Worm (Caenorhabditis elegans): ENCODE results near the gene W01B6.4.

W01B6.4 gene

ce11 chrIV:10059175-10059574 lies 16.1 kb upstream of the W01B6.4 start (continued):
- TF ChIP-seq nhr-48 (tag; optimal IDR thresholded peaks at IDR 0.05), result peak; percentile 43
- 0 out of 2 replicates have a peak, but pooled peaks have one; percentile 22 for TF ChIP-seq mxl-2 (GFP tag; conservative IDR thresholded peaks at IDR 0.05)
- peak; percentile 44 for TF ChIP-seq hlh-30 (tag; optimal IDR thresholded peaks at IDR 0.05; ENCODE audit: insufficient read depth)
- TF ChIP-seq mdl-1 (tag; optimal IDR thresholded peaks at IDR 0.05), result peak in 1 of 2 experiments; percentile 47
- no peak for TF ChIP-seq rbr-2 (tag; optimal IDR thresholded peaks at IDR 0.05)
- no peak for TF ChIP-seq hif-1 (tag; optimal IDR thresholded peaks at IDR 0.05)
- no peak for TF ChIP-seq lin-29 (GFP tag; IDR thresholded peaks at IDR 0.05)
- no peak for TF ChIP-seq unc-130 (GFP tag; optimal IDR thresholded peaks at IDR 0.05)
- no peak for TF ChIP-seq aly-2 (tag; optimal IDR thresholded peaks at IDR 0.05)
- TF ChIP-seq dve-1 (tag; optimal IDR thresholded peaks at IDR 0.05; ENCODE audit: insufficient read depth), result peak; percentile 93
- TF ChIP-seq attf-4 (tag; optimal IDR thresholded peaks at IDR 0.05), result no peak

ce11 chrIV:10060795-10061194 lies 14.5 kb upstream of the W01B6.4 start:
- TF ChIP-seq aha-1 (tag) (peak; percentile 59), daf-16 (GFP tag; optimal IDR thresholded peaks at IDR 0.05) (no peak), daf-16 (tag; optimal IDR thresholded peaks at IDR 0.05) (peak; percentile 50), lin-1 (GFP tag; IDR thresholded peaks at IDR 0.05) (no peak), pqm-1 (tag; optimal IDR thresholded peaks at IDR 0.05) (peak; percentile 2), dmd-6 (GFP tag; IDR thresholded peaks at IDR 0.05) (peak; percentile 34)

ce11 chrIV:10062728-10063127 lies 12.5 kb upstream of the W01B6.4 start, which contains the start of gene ipla-7:
TSS of gene ipla-7 (minus strand) at chrIV:10062849.
- TF ChIP-seq aha-1 (tag), result peak; percentile 34
- TF ChIP-seq hmg-1.1 (GFP tag; IDR thresholded peaks at IDR 0.05), result 0 out of 2 replicates have a peak, but pooled peaks have one; percentile 43
- peak; percentile 67 for TF ChIP-seq hlh-30 (tag; optimal IDR thresholded peaks at IDR 0.05; ENCODE audit: insufficient read depth)
- peak; percentile 24 for TF ChIP-seq mep-1 (tag; optimal IDR thresholded peaks at IDR 0.05)
- no peak for TF ChIP-seq daf-16 (GFP tag; optimal IDR thresholded peaks at IDR 0.05)
- peak; percentile 22 for TF ChIP-seq daf-16 (tag; optimal IDR thresholded peaks at IDR 0.05)
- TF ChIP-seq fkh-10 (GFP tag; optimal IDR thresholded peaks at IDR 0.05), result peak; percentile 64
- TF ChIP-seq rbr-2 (tag; optimal IDR thresholded peaks at IDR 0.05), result peak; percentile 38
- TF ChIP-seq lsy-2 (tag; optimal IDR thresholded peaks at IDR 0.05), result peak in 1 of 2 experiments; percentile 50
- no peak for TF ChIP-seq aly-2 (tag; optimal IDR thresholded peaks at IDR 0.05)
- no peak for TF ChIP-seq nhr-25 (tag; optimal IDR thresholded peaks at IDR 0.05; ENCODE audit: borderline replicate concordance, insufficient read depth)
- no peak for TF ChIP-seq ZK337.2 (GFP tag; IDR thresholded peaks at IDR 0.05)
- peak; percentile 25; the same call in 1 of the 2 replicates for TF ChIP-seq dmd-6 (GFP tag; IDR thresholded peaks at IDR 0.05)
- TF ChIP-seq mdl-1 (tag; optimal IDR thresholded peaks at IDR 0.05), result peak in 1 of 2 experiments; percentile 32
- TF ChIP-seq hlh-11 (tag; optimal IDR thresholded peaks at IDR 0.05), result peak; percentile 16
- 0 out of 2 replicates have a peak, but pooled peaks have one; percentile 32 for TF ChIP-seq saeg-2 (GFP tag; IDR thresholded peaks at IDR 0.05)
- 0 out of 2 replicates have a peak, but pooled peaks have one; percentile 31 for TF ChIP-seq ctbp-1 (GFP tag; IDR thresholded peaks at IDR 0.05)
- TF ChIP-seq nhr-237 (tag; optimal IDR thresholded peaks at IDR 0.05), result no peak

ce11 chrIV:10063941-10064340 lies 11.3 kb upstream of the W01B6.4 start:
- TF ChIP-seq nhr-111 (GFP tag; optimal IDR thresholded peaks at IDR 0.05), result no peak
- TF ChIP-seq unc-62 (GFP tag; optimal IDR thresholded peaks at IDR 0.05 in 1 of 2), result peak in 1 of 2 experiments; percentile 89
- no peak for TF ChIP-seq unc-62 (tag; optimal IDR thresholded peaks at IDR 0.05)
- no peak for TF ChIP-seq aha-1 (tag)

- TF ChIP-seq egl-27 (tag; optimal IDR thresholded peaks at IDR 0.05), result no peak
- no peak for TF ChIP-seq ceh-20 (GFP tag; IDR thresholded peaks at IDR 0.05)
- peak in 1 of 2 experiments; percentile 80 for TF ChIP-seq unc-62 (GFP tag; optimal IDR thresholded peaks at IDR 0.05 in 1 of 2)
- TF ChIP-seq unc-62 (tag; optimal IDR thresholded peaks at IDR 0.05), result no peak
- TF ChIP-seq gei-8 (GFP tag; optimal IDR thresholded peaks at IDR 0.05), result no peak
- no peak for TF ChIP-seq mxl-3 (GFP tag; optimal IDR thresholded peaks at IDR 0.05)
- TF ChIP-seq zip-11 (GFP tag; IDR thresholded peaks at IDR 0.05), result no peak
- no peak for TF ChIP-seq nhr-76 (tag; optimal IDR thresholded peaks at IDR 0.05)
Measured at ce11 chrIV:10065159-10065558, 10.1 kb upstream of the W01B6.4 start.
